Worm (Caenorhabditis elegans): ENCODE data around the gene F31E3.6.

F31E3.6 gene

ce11 chrIII:6946382-6946781 is 35.5 kb upstream of the F31E3.6 start, which contains the start of gene let-711 (continued):
- peak; percentile 22 for TF ChIP-seq snpc-4 (GFP tag; optimal IDR thresholded peaks at IDR 0.05)
- TF ChIP-seq snpc-4 (tag; optimal IDR thresholded peaks at IDR 0.05): no peak
- TF ChIP-seq attf-5 (GFP tag; optimal IDR thresholded peaks at IDR 0.05): no peak
- TF ChIP-seq snpc-1.3 (tag; optimal IDR thresholded peaks at IDR 0.05; ENCODE audit: insufficient read depth): no peak
- no peak for TF ChIP-seq ets-4 (GFP tag; optimal IDR thresholded peaks at IDR 0.05)
- TF ChIP-seq sptf-2 (GFP tag; optimal IDR thresholded peaks at IDR 0.05): no peak
- peak; percentile 7 for TF ChIP-seq snpc-3.4 (tag; optimal IDR thresholded peaks at IDR 0.05)
- TF ChIP-seq C06A6.2 (GFP tag; conservative IDR thresholded peaks at IDR 0.05): no peak
- no peak for TF ChIP-seq K11D2.4 (GFP tag; IDR thresholded peaks at IDR 0.05)
- TF ChIP-seq unc-62 (GFP tag; optimal IDR thresholded peaks at IDR 0.05): no peak
- TF ChIP-seq ceh-79 (tag; optimal IDR thresholded peaks at IDR 0.05): no peak
- TF ChIP-seq efl-1 (GFP tag; optimal IDR thresholded peaks at IDR 0.05): peak; percentile 89
- TF ChIP-seq lin-54 (GFP tag; optimal IDR thresholded peaks at IDR 0.05): peak; percentile 55
- TF ChIP-seq lin-35 (GFP tag; optimal IDR thresholded peaks at IDR 0.05): no peak
- TF ChIP-seq die-1 (tag; optimal IDR thresholded peaks at IDR 0.05): no peak
- TF ChIP-seq nfyb-1 (GFP tag; IDR thresholded peaks at IDR 0.05): no peak
- no peak for TF ChIP-seq mcd-1 (GFP tag; IDR thresholded peaks at IDR 0.05)
- TF ChIP-seq hmg-1.2 (GFP tag; IDR thresholded peaks at IDR 0.05): no peak
- TF ChIP-seq ztf-6 (GFP tag; IDR thresholded peaks at IDR 0.05): no peak
- TF ChIP-seq aptf-2 (GFP tag; conservative IDR thresholded peaks at IDR 0.05): no peak
- TF ChIP-seq T26A5.8 (tag; optimal IDR thresholded peaks at IDR 0.05): no peak
- no peak for TF ChIP-seq let-607 (tag; optimal IDR thresholded peaks at IDR 0.05)
- no peak for TF ChIP-seq nhr-179 (tag; optimal IDR thresholded peaks at IDR 0.05)
- TF ChIP-seq B0336.3 (GFP tag; IDR thresholded peaks at IDR 0.05): no peak
- no peak for TF ChIP-seq B0035.1 (tag; optimal IDR thresholded peaks at IDR 0.05)
- no peak for TF ChIP-seq hmg-20 (GFP tag; IDR thresholded peaks at IDR 0.05)
- no peak for TF ChIP-seq ceh-27 (GFP tag; optimal IDR thresholded peaks at IDR 0.05)
- TF ChIP-seq nhr-27 (tag; optimal IDR thresholded peaks at IDR 0.05): no peak
- TF ChIP-seq F49E8.2 (tag; optimal IDR thresholded peaks at IDR 0.05; ENCODE audit: insufficient read depth): no peak
- no peak for TF ChIP-seq F22D6.2 (tag; optimal IDR thresholded peaks at IDR 0.05)
- TF ChIP-seq ztf-18 (tag; optimal IDR thresholded peaks at IDR 0.05): no peak
- TF ChIP-seq somi-1 (GFP tag; optimal IDR thresholded peaks at IDR 0.05): no peak
- TF ChIP-seq F52B5.7 (tag; optimal IDR thresholded peaks at IDR 0.05): no peak
- TF ChIP-seq sea-2 (GFP tag; IDR thresholded peaks at IDR 0.05): no peak
- TF ChIP-seq dox-1 (GFP tag; IDR thresholded peaks at IDR 0.05): peak; percentile 18; the same call in 1 of the 2 replicates
- no peak for TF ChIP-seq F57C9.4 (tag; optimal IDR thresholded peaks at IDR 0.05)
- TF ChIP-seq him-1 (tag; optimal IDR thresholded peaks at IDR 0.05): no peak
- no peak for TF ChIP-seq tlf-1 (GFP tag; optimal IDR thresholded peaks at IDR 0.05)
- no peak for TF ChIP-seq ccch-3 (GFP tag; optimal IDR thresholded peaks at IDR 0.05)
- no peak for TF ChIP-seq mes-4 (tag; optimal IDR thresholded peaks at IDR 0.05)
- TF ChIP-seq ekl-4 (GFP tag; IDR thresholded peaks at IDR 0.05): 0 out of 2 replicates have a peak, but pooled peaks have one; percentile 29
- TF ChIP-seq Y67H2A.10 (GFP tag; conservative IDR thresholded peaks at IDR 0.05): no peak
- TF ChIP-seq ztf-28 (GFP tag; IDR thresholded peaks at IDR 0.05): no peak
- TF ChIP-seq Y95B8A.8 (GFP tag; IDR thresholded peaks at IDR 0.05): 0 out of 2 replicates have a peak, but pooled peaks have one; percentile 7
- TF ChIP-seq ceh-91 (GFP tag; IDR thresholded peaks at IDR 0.05): peak; percentile 78
- TF ChIP-seq pha-4 (tag; optimal IDR thresholded peaks at IDR 0.05): no peak
- no peak for TF ChIP-seq hrde-1 (tag; optimal IDR thresholded peaks at IDR 0.05; ENCODE audit: borderline replicate concordance)
- TF ChIP-seq nhr-120 (GFP tag; IDR thresholded peaks at IDR 0.05): no peak
- TF ChIP-seq rpc-1 (optimal IDR thresholded peaks at IDR 0.05): no peak
- no peak for TF ChIP-seq rpc-1 (tag; optimal IDR thresholded peaks at IDR 0.05)

Measured in whole organism, young adult.